Fruit fly (Drosophila melanogaster): ENCODE data around the gene Prosbeta2R1.

DNA sequence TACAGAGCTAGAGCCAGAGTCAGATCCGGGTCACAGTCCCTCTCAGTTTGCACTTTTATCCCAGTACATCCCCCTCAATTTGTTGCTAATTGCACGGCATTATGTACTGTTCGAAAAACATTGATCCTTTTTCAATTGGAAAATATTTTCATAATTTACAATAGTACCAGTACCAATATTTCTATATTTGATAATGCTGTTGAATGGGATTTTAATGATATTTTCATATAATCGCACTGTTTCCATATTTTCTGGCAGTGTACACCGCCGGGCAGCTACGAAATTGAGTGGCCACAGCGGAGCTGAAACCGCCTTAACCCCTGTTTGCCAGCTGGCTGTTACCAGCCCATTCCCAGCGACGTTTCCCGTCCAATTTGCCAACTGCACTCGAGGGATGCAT lies 8.1 kb upstream of the Prosbeta2R1 start:
- no peak for TF ChIP-seq brk (GFP tag; optimal IDR thresholded peaks at IDR 0.05)
- no peak for TF ChIP-seq dmrt93B (GFP tag; optimal IDR thresholded peaks at IDR 0.05)
- no peak for TF ChIP-seq fru (GFP tag; optimal IDR thresholded peaks at IDR 0.05)

Measured in whole organism, wandering third instar larva.